Fruit fly (Drosophila melanogaster) whole organism, embryonic: ENCODE data around the gene alphaCOP.

Source experiments
- Bgb ChIP-seq: fragments of 200-800 bp; sonication (Bioruptor generic); IDR thresholded peaks from 2 replicates; pipeline ENCODE4 v1.3.6; 2022; ENCODE audit warnings: missing biosample characterization, missing genetic modification characterization; ENCODE audit not compliant: partially characterized antibody
- CG10209 ChIP-seq: fragments of 200-800 bp; sonication (Bioruptor generic); optimal IDR thresholded peaks from 3 replicates; lab custom pipeline; 2017; ENCODE audit warnings: missing biosample characterization, mild to moderate bottlenecking, missing genetic modification characterization, missing genetic modification reagents
- CG10267 ChIP-seq: fragments of 200-800 bp; sonication (Bioruptor generic); optimal IDR thresholded peaks from 2 replicates; lab custom pipeline; 2018; ENCODE audit warnings: missing biosample characterization, mild to moderate bottlenecking, missing genetic modification characterization, moderate library complexity
- CG10565 ChIP-seq: fragments of 200-800 bp; sonication (Bioruptor generic); optimal IDR thresholded peaks from 3 replicates; lab custom pipeline; 2016; ENCODE audit warnings: missing biosample characterization, mild to moderate bottlenecking, missing genetic modification characterization
- CG11398 ChIP-seq: fragments of 200-800 bp; sonication (Bioruptor generic); optimal IDR thresholded peaks from 2 replicates; lab custom pipeline; 2016; ENCODE audit warnings: missing biosample characterization, missing genetic modification characterization
- CG12942 ChIP-seq: fragments of 200-800 bp; sonication (Bioruptor generic); optimal IDR thresholded peaks from 3 replicates; lab custom pipeline; 2016; ENCODE audit warnings: missing biosample characterization, missing genetic modification characterization
- CG14667 ChIP-seq: fragments of 200-800 bp; sonication (Bioruptor generic); IDR thresholded peaks from 2 replicates; pipeline ENCODE4 v1.3.6; 2022; ENCODE audit warnings: missing biosample characterization, missing genetic modification characterization
- CG15269 ChIP-seq: fragments of 200-800 bp; sonication (Bioruptor generic); optimal IDR thresholded peaks from 2 replicates; lab custom pipeline; 2018; ENCODE audit warnings: missing biosample characterization, mild to moderate bottlenecking, missing genetic modification characterization, moderate library complexity
- CG17385 ChIP-seq: fragments of 200-800 bp; sonication (Bioruptor generic); optimal IDR thresholded peaks from 3 replicates; lab custom pipeline; 2018; ENCODE audit warnings: missing biosample characterization, mild to moderate bottlenecking, missing genetic modification characterization
- CG18619 ChIP-seq: fragments of 200-800 bp; sonication (Bioruptor generic); optimal IDR thresholded peaks from 3 replicates; lab custom pipeline; 2017; ENCODE audit warnings: missing biosample characterization, mild to moderate bottlenecking, missing genetic modification characterization
- CG31224 ChIP-seq: fragments of 200-800 bp; sonication (Bioruptor generic); IDR thresholded peaks from 2 replicates; pipeline ENCODE4 v1.3.6; 2022; ENCODE audit warnings: missing biosample characterization, missing genetic modification characterization
- CG3163 ChIP-seq: fragments of 200-800 bp; sonication (Bioruptor generic); optimal IDR thresholded peaks from 3 replicates; lab custom pipeline; 2016; ENCODE audit warnings: missing biosample characterization, missing genetic modification characterization
- CG33557 ChIP-seq: fragments of 200-800 bp; sonication (Bioruptor generic); optimal IDR thresholded peaks from 2 replicates; lab custom pipeline; 2019; ENCODE audit warnings: missing biosample characterization, mild to moderate bottlenecking, missing genetic modification characterization, moderate library complexity
- CG4282 ChIP-seq: fragments of 200-800 bp; sonication (Bioruptor generic); optimal IDR thresholded peaks from 2 replicates; lab custom pipeline; 2016; ENCODE audit warnings: missing biosample characterization, missing genetic modification characterization
- CG5953 ChIP-seq: fragments of 200-800 bp; sonication (Bioruptor generic); IDR thresholded peaks from 2 replicates; pipeline ENCODE4 v1.3.6; 2022; ENCODE audit warnings: missing biosample characterization, missing genetic modification characterization
- CG6689 ChIP-seq: fragments of 200-800 bp; sonication (Bioruptor generic); IDR thresholded peaks from 2 replicates; pipeline ENCODE4 v1.3.6; 2022; ENCODE audit warnings: missing biosample characterization, missing genetic modification characterization
- CG6765 ChIP-seq: fragments of 200-800 bp; sonication (Bioruptor generic); optimal IDR thresholded peaks from 3 replicates; lab custom pipeline; 2017; ENCODE audit warnings: missing biosample characterization, mild to moderate bottlenecking, missing genetic modification characterization
- CG8281 ChIP-seq: fragments of 200-800 bp; sonication (Bioruptor generic); optimal IDR thresholded peaks from 2 replicates; lab custom pipeline; 2018; ENCODE audit warnings: missing biosample characterization, mild to moderate bottlenecking, missing genetic modification characterization, moderate library complexity
- CG8359 ChIP-seq: fragments of 200-800 bp; sonication (Bioruptor generic); optimal IDR thresholded peaks from 2 replicates; lab custom pipeline; 2017; ENCODE audit warnings: missing biosample characterization, mild to moderate bottlenecking, missing genetic modification characterization, borderline replicate concordance
- CG8388 ChIP-seq: fragments of 200-800 bp; sonication (Bioruptor generic); optimal IDR thresholded peaks from 2 replicates; lab custom pipeline; 2019; ENCODE audit warnings: missing biosample characterization, mild to moderate bottlenecking, missing genetic modification characterization, moderate library complexity
- CG9797 ChIP-seq: fragments of 200-800 bp; sonication (Bioruptor generic); optimal IDR thresholded peaks from 3 replicates; lab custom pipeline; 2018; ENCODE audit warnings: missing biosample characterization, mild to moderate bottlenecking, missing genetic modification characterization
- Eip74EF ChIP-seq, 2 experiments: fragments of 200-800 bp in 1 of 2; fragments of >200 bp in 1 of 2; sonication (Bioruptor generic) in 1 of 2; optimal IDR thresholded peaks; 2 replicates each; lab custom pipeline; 2017 to 2019; ENCODE audit warnings: missing biosample characterization in 2 of 2, missing genetic modification characterization in 2 of 2, mild to moderate bottlenecking in 1 of 2, moderate library complexity in 1 of 2
- Fer2 ChIP-seq: fragments of 200-800 bp; sonication (Bioruptor generic); optimal IDR thresholded peaks from 2 replicates; lab custom pipeline; 2018; ENCODE audit warnings: missing biosample characterization, mild to moderate bottlenecking, missing genetic modification characterization, moderate library complexity
- GATAe ChIP-seq: fragments of 200-800 bp; sonication (Bioruptor generic); conservative IDR thresholded peaks from 2 replicates; pipeline ENCODE4 v1.3.6; 2022; ENCODE audit warnings: missing biosample characterization, missing genetic modification characterization
- HLH54F ChIP-seq: fragments of 200-800 bp; sonication (Bioruptor generic); optimal IDR thresholded peaks from 3 replicates; lab custom pipeline; 2016; ENCODE audit warnings: missing biosample characterization, missing genetic modification characterization
- Hr3 ChIP-seq: fragments of 200-800 bp; sonication (Bioruptor generic); optimal IDR thresholded peaks from 3 replicates; lab custom pipeline; 2016; ENCODE audit warnings: missing biosample characterization, missing genetic modification characterization
- Mad ChIP-seq: fragments of 200-800 bp; sonication (Bioruptor generic); optimal IDR thresholded peaks from 2 replicates; lab custom pipeline; 2016; ENCODE audit warnings: missing biosample characterization, missing genetic modification characterization
- Nf-YB ChIP-seq: fragments of 200-800 bp; sonication (Bioruptor generic); optimal IDR thresholded peaks from 3 replicates; lab custom pipeline; 2019; ENCODE audit warnings: missing biosample characterization, mild to moderate bottlenecking, missing genetic modification characterization, moderate library complexity
- Nf-YC ChIP-seq: fragments of 200-800 bp; optimal IDR thresholded peaks from 3 replicates; lab custom pipeline; 2019; ENCODE audit warnings: missing biosample characterization, mild to moderate bottlenecking, missing genetic modification characterization, moderate library complexity
- Oli ChIP-seq: fragments of 200-800 bp; sonication (Bioruptor generic); optimal IDR thresholded peaks from 2 replicates; lab custom pipeline; 2018; ENCODE audit warnings: missing biosample characterization, mild to moderate bottlenecking, missing genetic modification characterization, moderate library complexity
- Opbp ChIP-seq: fragments of 200-800 bp; sonication (Bioruptor generic); IDR thresholded peaks from 3 replicates; pipeline ENCODE4 v1.3.6; 2022; ENCODE audit warnings: missing biosample characterization, missing genetic modification characterization; ENCODE audit not compliant: partially characterized antibody
- PHDP ChIP-seq: fragments of 200-800 bp; sonication (Bioruptor generic); optimal IDR thresholded peaks from 3 replicates; lab custom pipeline; 2018; ENCODE audit warnings: missing biosample characterization, mild to moderate bottlenecking, missing genetic modification characterization, moderate library complexity
- Sox102F ChIP-seq: fragments of 200-800 bp; sonication (Bioruptor generic); optimal IDR thresholded peaks from 2 replicates; lab custom pipeline; 2018; ENCODE audit warnings: missing biosample characterization, mild to moderate bottlenecking, missing genetic modification characterization, moderate library complexity
- Ssrp ChIP-seq: fragments of 200-800 bp; sonication (Bioruptor generic); optimal IDR thresholded peaks from 2 replicates; lab custom pipeline; 2018; ENCODE audit warnings: missing biosample characterization, mild to moderate bottlenecking, missing genetic modification characterization, moderate library complexity
- ap ChIP-seq: fragments of 200-800 bp; sonication (Bioruptor generic); IDR thresholded peaks from 2 replicates; pipeline ENCODE4 v1.3.6; 2022; ENCODE audit warnings: missing biosample characterization, missing genetic modification characterization
- ara ChIP-seq: fragments of 200-800 bp; sonication (Bioruptor generic); IDR thresholded peaks from 2 replicates; pipeline ENCODE4 v1.3.6; 2022; ENCODE audit warnings: missing biosample characterization, missing genetic modification characterization
- ato ChIP-seq: fragments of 200-800 bp; sonication (Bioruptor generic); IDR thresholded peaks from 2 replicates; pipeline ENCODE4 v1.3.6; 2022; ENCODE audit warnings: missing biosample characterization, missing genetic modification characterization; ENCODE audit not compliant: partially characterized antibody
- chinmo ChIP-seq: fragments of 200-800 bp; sonication (Bioruptor generic); IDR thresholded peaks from 4 replicates; pipeline ENCODE4 v1.3.6; 2022; ENCODE audit warnings: missing biosample characterization, missing genetic modification characterization; ENCODE audit not compliant: partially characterized antibody
- crol ChIP-seq: fragments of 200-800 bp; sonication (Bioruptor generic); IDR thresholded peaks from 2 replicates; pipeline ENCODE4 v1.3.6; 2022; ENCODE audit warnings: missing biosample characterization, missing genetic modification characterization
- en ChIP-seq: fragments of 200-800 bp; sonication (Bioruptor generic); optimal IDR thresholded peaks from 2 replicates; lab custom pipeline; 2016; ENCODE audit warnings: missing biosample characterization, missing genetic modification characterization
- exex ChIP-seq: fragments of 200-800 bp; sonication (Bioruptor generic); optimal IDR thresholded peaks from 4 replicates; lab custom pipeline; 2018; ENCODE audit warnings: missing biosample characterization, mild to moderate bottlenecking, missing genetic modification characterization, moderate library complexity
- gt ChIP-seq: fragments of 200-800 bp; sonication (Bioruptor generic); IDR thresholded peaks from 2 replicates; pipeline ENCODE4 v1.3.6; 2022; ENCODE audit warnings: missing biosample characterization, missing genetic modification characterization
- ham ChIP-seq: fragments of 200-800 bp; sonication (Bioruptor generic); IDR thresholded peaks from 2 replicates; pipeline ENCODE4 v1.3.6; 2022; ENCODE audit warnings: missing biosample characterization, missing genetic modification characterization
- mirr ChIP-seq: fragments of 200-800 bp; sonication (Bioruptor generic); optimal IDR thresholded peaks from 3 replicates; lab custom pipeline; 2018; ENCODE audit warnings: missing biosample characterization, mild to moderate bottlenecking, missing genetic modification characterization
- pb ChIP-seq: fragments of 200-800 bp; sonication (Bioruptor generic); optimal IDR thresholded peaks from 3 replicates; lab custom pipeline; 2016; ENCODE audit warnings: missing biosample characterization, missing genetic modification characterization
- shn ChIP-seq: fragments of 200-800 bp; sonication (Bioruptor generic); optimal IDR thresholded peaks from 3 replicates; lab custom pipeline; 2016; ENCODE audit warnings: missing biosample characterization, missing genetic modification characterization
- sug ChIP-seq: fragments of 200-800 bp; optimal IDR thresholded peaks from 2 replicates; lab custom pipeline; 2019; ENCODE audit warnings: missing biosample characterization, mild to moderate bottlenecking, missing genetic modification characterization, moderate library complexity
- trh ChIP-seq: fragments of 200-800 bp; sonication (Bioruptor generic); optimal IDR thresholded peaks from 2 replicates; lab custom pipeline; 2016; ENCODE audit warnings: missing biosample characterization, missing genetic modification characterization
- tup ChIP-seq: fragments of 200-800 bp; sonication (Bioruptor generic); optimal IDR thresholded peaks from 2 replicates; lab custom pipeline; 2016; ENCODE audit warnings: missing biosample characterization, mild to moderate bottlenecking, missing genetic modification characterization, moderate library complexity
- zfh1 ChIP-seq: fragments of 200-800 bp; sonication (Bioruptor generic); IDR thresholded peaks from 3 replicates; pipeline ENCODE4 v1.3.6; 2022; ENCODE audit warnings: missing biosample characterization, missing genetic modification characterization

alphaCOP gene

dm6 chr3L:1618116-1618727, 26.8 kb downstream of the alphaCOP start, which contains the start of the genes CG13926, ABCB7 and CG33230 (continued):
- no peak for TF ChIP-seq CG4282 (GFP tag; lab: Kevin White, UChicago)
- TF ChIP-seq en (GFP tag; lab: Kevin White, UChicago) = no peak
- no peak for TF ChIP-seq CG31224 (GFP tag; lab: Robert Waterston, UW)
- no peak for TF ChIP-seq CG9797 (GFP tag; lab: Kevin White, UChicago)
- peak; percentile 39 for TF ChIP-seq exex (tag; lab: Kevin White, UChicago)
- no peak for TF ChIP-seq gt (GFP tag; lab: Robert Waterston, UW)
- TF ChIP-seq Eip74EF (GFP tag; optimal IDR thresholded peaks at IDR 0.05; lab: Kevin White, UChicago) = no peak
- no peak for TF ChIP-seq CG15269
- no peak for TF ChIP-seq ato (GFP tag; lab: Robert Waterston, UW)
- TF ChIP-seq chinmo (GFP tag; lab: Robert Waterston, UW) = 0 out of 4 replicates have a peak, but pooled peaks have one; percentile 18
- TF ChIP-seq trh = no peak
- TF ChIP-seq Oli (tag; lab: Kevin White, UChicago) = no peak
- peak; percentile 47 for TF ChIP-seq Bgb
- no peak for TF ChIP-seq CG14667 (GFP tag; lab: Robert Waterston, UW)
- no peak for TF ChIP-seq CG33557
- peak; percentile 60 for TF ChIP-seq sug
- TF ChIP-seq PHDP (tag; lab: Kevin White, UChicago) = no peak
- TF ChIP-seq Fer2 = no peak
- no peak for TF ChIP-seq CG10209 (GFP tag; lab: Kevin White, UChicago)
- TF ChIP-seq Nf-YC (tag; lab: Kevin White, UChicago) = peak; percentile 46
- TF ChIP-seq CG10267 = peak; percentile 39
- TF ChIP-seq CG8388 (GFP tag; lab: Kevin White, UChicago) = no peak
- no peak for TF ChIP-seq CG8359
- TF ChIP-seq CG10565 = no peak
- no peak for TF ChIP-seq CG6689 (GFP tag; lab: Robert Waterston, UW)
- TF ChIP-seq GATAe (GFP tag; lab: Robert Waterston, UW) = no peak
- peak; percentile 14 for TF ChIP-seq CG18619
- TF ChIP-seq Mad (GFP tag; lab: Kevin White, UChicago) = peak; percentile 9
- TF ChIP-seq CG12942 (GFP tag; lab: Kevin White, UChicago) = no peak
- TF ChIP-seq CG3163 (GFP tag; lab: Kevin White, UChicago) = no peak
- no peak for TF ChIP-seq mirr
- no peak for TF ChIP-seq shn (GFP tag; lab: Kevin White, UChicago)
- no peak for TF ChIP-seq crol (GFP tag; lab: Robert Waterston, UW)
- TF ChIP-seq CG17385 (GFP tag; lab: Kevin White, UChicago) = no peak
- no peak for TF ChIP-seq zfh1 (GFP tag; lab: Robert Waterston, UW)
- TF ChIP-seq CG6765 (GFP tag; lab: Kevin White, UChicago) = no peak
- TF ChIP-seq Ssrp (tag; lab: Kevin White, UChicago) = no peak
- no peak for TF ChIP-seq Sox102F (GFP tag; lab: Kevin White, UChicago)
- no peak for TF ChIP-seq ap
- TF ChIP-seq Opbp (GFP tag; lab: Robert Waterston, UW) = no peak
- no peak for TF ChIP-seq Hr3
- TF ChIP-seq CG5953 (GFP tag; lab: Robert Waterston, UW) = no peak
- TF ChIP-seq Nf-YB (GFP tag; lab: Kevin White, UChicago) = no peak
- no peak for TF ChIP-seq pb (GFP tag; lab: Kevin White, UChicago)
- no peak for TF ChIP-seq CG11398 (GFP tag; lab: Kevin White, UChicago)
- no peak for TF ChIP-seq CG8281 (tag; lab: Kevin White, UChicago)
- TF ChIP-seq ham = no peak
- no peak for TF ChIP-seq ara
- peak; percentile 21 for TF ChIP-seq HLH54F (GFP tag; lab: Kevin White, UChicago)
- TF ChIP-seq tup = no peak
